Fruit fly (Drosophila melanogaster) whole organism, prepupa: ENCODE results near the gene frc.
A peak's percentile ranks its signal among the peaks of the same experiment; 100 is the strongest.

Source experiments
- Blimp-1 ChIP-seq: fragments of 200-800 bp; sonication (Bioruptor generic); optimal IDR thresholded peaks from 3 replicates; lab custom pipeline; 2017; ENCODE audit warnings: missing biosample characterization, missing genetic modification characterization, mild to moderate bottlenecking, moderate library complexity, missing genetic modification reagents
- CG10669 ChIP-seq: fragments of 200-800 bp; sonication (Bioruptor generic); optimal IDR thresholded peaks from 3 replicates; lab custom pipeline; 2018; ENCODE audit warnings: missing biosample characterization, mild to moderate bottlenecking, missing genetic modification characterization, moderate library complexity
- CG11294 ChIP-seq: fragments of 200-800 bp; sonication (Bioruptor generic); IDR thresholded peaks from 2 replicates; pipeline ENCODE4 v1.3.6; 2022; ENCODE audit warnings: missing biosample characterization, missing genetic modification characterization
- CG11902 ChIP-seq: fragments of 200-800 bp; sonication (Bioruptor generic); optimal IDR thresholded peaks from 3 replicates; lab custom pipeline; 2016; ENCODE audit warnings: missing biosample characterization, missing genetic modification characterization
- CG15336 ChIP-seq: fragments of 200-800 bp; sonication (Bioruptor generic); IDR thresholded peaks from 2 replicates; pipeline ENCODE4 v1.3.6; 2022; ENCODE audit warnings: missing biosample characterization, missing genetic modification characterization
- CG1621 ChIP-seq: fragments of 200-800 bp; sonication (Bioruptor generic); optimal IDR thresholded peaks from 3 replicates; lab custom pipeline; 2018; ENCODE audit warnings: missing biosample characterization, mild to moderate bottlenecking, missing genetic modification characterization
- CG16779 ChIP-seq: fragments of 200-800 bp; sonication (Bioruptor generic); optimal IDR thresholded peaks from 3 replicates; lab custom pipeline; 2017; ENCODE audit warnings: missing biosample characterization, mild to moderate bottlenecking, missing genetic modification characterization
- CG31627 ChIP-seq: fragments of 200-800 bp; sonication (Bioruptor generic); optimal IDR thresholded peaks from 3 replicates; lab custom pipeline; 2016; ENCODE audit warnings: missing biosample characterization, missing genetic modification characterization
- CG32006 ChIP-seq: fragments of 200-800 bp; sonication (Bioruptor generic); optimal IDR thresholded peaks from 3 replicates; lab custom pipeline; 2017; ENCODE audit warnings: missing biosample characterization, mild to moderate bottlenecking, missing genetic modification characterization
- CG4318 ChIP-seq: fragments of 200-800 bp; sonication (Bioruptor generic); optimal IDR thresholded peaks from 3 replicates; lab custom pipeline; 2017; ENCODE audit warnings: missing biosample characterization, mild to moderate bottlenecking, missing genetic modification characterization
- CG6276 ChIP-seq: fragments of 200-800 bp; sonication (Bioruptor generic); optimal IDR thresholded peaks from 2 replicates; lab custom pipeline; 2017; ENCODE audit warnings: missing biosample characterization, mild to moderate bottlenecking, missing genetic modification characterization
- CG6808 ChIP-seq: fragments of 200-800 bp; sonication (Bioruptor generic); optimal IDR thresholded peaks from 3 replicates; lab custom pipeline; 2017; ENCODE audit warnings: missing biosample characterization, missing genetic modification characterization, mild to moderate bottlenecking, moderate library complexity, missing genetic modification reagents
- CG7368 ChIP-seq: fragments of 200-800 bp; sonication (Bioruptor generic); optimal IDR thresholded peaks from 3 replicates; lab custom pipeline; 2016; ENCODE audit warnings: missing biosample characterization, missing genetic modification characterization
- CG8119 ChIP-seq: fragments of 200-800 bp; sonication (Bioruptor generic); IDR thresholded peaks from 3 replicates; pipeline ENCODE4 v1.3.6; 2022; ENCODE audit warnings: missing biosample characterization, missing genetic modification characterization
- CG8632 ChIP-seq: fragments of 200-800 bp; sonication (Bioruptor generic); optimal IDR thresholded peaks from 3 replicates; lab custom pipeline; 2016; ENCODE audit warnings: missing biosample characterization, missing genetic modification characterization
- CG9139 ChIP-seq: fragments of 200-800 bp; sonication (Bioruptor generic); optimal IDR thresholded peaks from 3 replicates; lab custom pipeline; 2017; ENCODE audit warnings: missing biosample characterization, mild to moderate bottlenecking, missing genetic modification characterization
- Eip75B ChIP-seq: fragments of 200-800 bp; sonication (Bioruptor generic); optimal IDR thresholded peaks from 3 replicates; lab custom pipeline; 2016; ENCODE audit warnings: missing biosample characterization, missing genetic modification characterization
- Eip78C ChIP-seq: fragments of 200-800 bp; sonication (Bioruptor generic); peaks from one replicate; lab custom pipeline; 2016; ENCODE audit warnings: missing biosample characterization, missing genetic modification characterization
- Eip93F ChIP-seq: fragments of 200-800 bp; sonication (Bioruptor generic); optimal IDR thresholded peaks from 2 replicates; lab custom pipeline; 2016; ENCODE audit warnings: missing biosample characterization, mild to moderate bottlenecking, missing genetic modification characterization
- Ets21C ChIP-seq: fragments of 200-800 bp; sonication (Bioruptor generic); optimal IDR thresholded peaks from 3 replicates; lab custom pipeline; 2016; ENCODE audit warnings: missing biosample characterization, missing genetic modification characterization
- Ets96B ChIP-seq: fragments of 200-800 bp; optimal IDR thresholded peaks from 2 replicates; lab custom pipeline; 2019; ENCODE audit warnings: missing biosample characterization, mild to moderate bottlenecking, missing genetic modification characterization, moderate library complexity
- Gug ChIP-seq: fragments of 200-800 bp; sonication (Bioruptor generic); IDR thresholded peaks from 2 replicates; pipeline ENCODE4 v1.3.6; 2022; ENCODE audit warnings: missing biosample characterization, missing genetic modification characterization
- Hr38 ChIP-seq: sonication (Bioruptor generic); optimal IDR thresholded peaks from 2 replicates; lab custom pipeline; 2016; ENCODE audit warnings: missing biosample characterization, missing genetic modification characterization
- Hr39 ChIP-seq: fragments of 200-800 bp; sonication (Bioruptor generic); optimal IDR thresholded peaks from 2 replicates; lab custom pipeline; 2016; ENCODE audit warnings: missing biosample characterization, missing genetic modification characterization
- Hr4 ChIP-seq: fragments of 200-800 bp; sonication (Bioruptor generic); optimal IDR thresholded peaks from 3 replicates; lab custom pipeline; 2016; ENCODE audit warnings: missing biosample characterization, missing genetic modification characterization
- Lpt ChIP-seq: fragments of 200-800 bp; sonication (Bioruptor generic); optimal IDR thresholded peaks from 3 replicates; lab custom pipeline; 2016; ENCODE audit warnings: missing biosample characterization, missing genetic modification characterization
- Met ChIP-seq: fragments of 200-800 bp; sonication (Bioruptor generic); optimal IDR thresholded peaks from 3 replicates; lab custom pipeline; 2016; ENCODE audit warnings: missing biosample characterization, missing genetic modification characterization
- Smox ChIP-seq: fragments of 200-800 bp; sonication (Bioruptor generic); optimal IDR thresholded peaks from 3 replicates; lab custom pipeline; 2016; ENCODE audit warnings: missing biosample characterization, missing genetic modification characterization
- Sox102F ChIP-seq: fragments of 200-800 bp; sonication (Bioruptor generic); optimal IDR thresholded peaks from 2 replicates; lab custom pipeline; 2016; ENCODE audit warnings: missing biosample characterization, mild to moderate bottlenecking, missing genetic modification characterization
- Sox14 ChIP-seq: fragments of 200-800 bp; sonication (Bioruptor generic); optimal IDR thresholded peaks from 3 replicates; lab custom pipeline; 2016; ENCODE audit warnings: missing biosample characterization, missing genetic modification characterization
- achi ChIP-seq: fragments of 200-800 bp; sonication (Bioruptor generic); optimal IDR thresholded peaks from 3 replicates; lab custom pipeline; 2016; ENCODE audit warnings: missing biosample characterization, missing genetic modification characterization
- acj6 ChIP-seq: fragments of 200-800 bp; sonication (Bioruptor generic); optimal IDR thresholded peaks from 3 replicates; lab custom pipeline; 2016; ENCODE audit warnings: missing biosample characterization, missing genetic modification characterization
- cyc ChIP-seq: fragments of 200-800 bp; sonication (Bioruptor generic); optimal IDR thresholded peaks from 3 replicates; lab custom pipeline; 2016; ENCODE audit warnings: missing biosample characterization, missing genetic modification characterization
- dac ChIP-seq: fragments of 200-800 bp; sonication (Bioruptor generic); optimal IDR thresholded peaks from 2 replicates; lab custom pipeline; 2017; ENCODE audit warnings: missing biosample characterization, mild to moderate bottlenecking, missing genetic modification characterization
- eg ChIP-seq: fragments of 200-800 bp; sonication (Bioruptor generic); IDR thresholded peaks from 3 replicates; pipeline ENCODE4 v1.3.6; 2022; ENCODE audit warnings: missing biosample characterization, missing genetic modification characterization
- esn ChIP-seq: fragments of 200-800 bp; sonication (Bioruptor generic); optimal IDR thresholded peaks from 2 replicates; lab custom pipeline; 2016; ENCODE audit warnings: missing biosample characterization, mild to moderate bottlenecking, missing genetic modification characterization, moderate library complexity
- fd59A ChIP-seq: fragments of 200-800 bp; sonication (Bioruptor generic); optimal IDR thresholded peaks from 2 replicates; lab custom pipeline; 2017; ENCODE audit warnings: missing biosample characterization, mild to moderate bottlenecking, missing genetic modification characterization, missing genetic modification reagents
- fd85E ChIP-seq: fragments of 200-800 bp; sonication (Bioruptor generic); optimal IDR thresholded peaks from 3 replicates; lab custom pipeline; 2016; ENCODE audit warnings: missing biosample characterization, missing genetic modification characterization
- fkh ChIP-seq: fragments of 200-800 bp; sonication (Bioruptor generic); optimal IDR thresholded peaks from 3 replicates; lab custom pipeline; 2017; ENCODE audit warnings: missing biosample characterization, mild to moderate bottlenecking, missing genetic modification characterization, moderate library complexity
- lz ChIP-seq: fragments of 200-800 bp; sonication (Bioruptor generic); optimal IDR thresholded peaks from 3 replicates; lab custom pipeline; 2016; ENCODE audit warnings: missing biosample characterization, missing genetic modification characterization
- pdm3 ChIP-seq: fragments of 200-800 bp; sonication (Bioruptor generic); optimal IDR thresholded peaks from 3 replicates; lab custom pipeline; 2016; ENCODE audit warnings: missing biosample characterization, missing genetic modification characterization
- salr ChIP-seq, 2 experiments: fragments of 200-800 bp; sonication (Bioruptor generic); optimal IDR thresholded peaks; 3 replicates each; lab custom pipeline; 2016 to 2018; ENCODE audit warnings: missing biosample characterization in 2 of 2, missing genetic modification characterization in 2 of 2, mild to moderate bottlenecking in 1 of 2
- spab ChIP-seq: fragments of 200-800 bp; sonication (Bioruptor generic); optimal IDR thresholded peaks from 2 replicates; lab custom pipeline; 2017; ENCODE audit warnings: missing biosample characterization, mild to moderate bottlenecking, missing genetic modification characterization, missing genetic modification reagents
- svp ChIP-seq: fragments of 200-800 bp; sonication (Bioruptor generic); peaks from one replicate; lab custom pipeline; 2016; ENCODE audit warnings: missing biosample characterization, missing genetic modification characterization
- topi ChIP-seq: fragments of 200-800 bp; sonication (Bioruptor generic); optimal IDR thresholded peaks from 3 replicates; lab custom pipeline; 2016; ENCODE audit warnings: missing biosample characterization, missing genetic modification characterization
- vri ChIP-seq: fragments of 200-800 bp; sonication (Bioruptor generic); optimal IDR thresholded peaks from 3 replicates; lab custom pipeline; 2016; ENCODE audit warnings: missing biosample characterization, mild to moderate bottlenecking, missing genetic modification characterization

frc gene

dm6 chr3L:17428779-17429178 lies 4.2 kb downstream of the frc start, which contains the start of gene Gorab (continued):
- TF ChIP-seq CG15336 (peak; percentile 86), Lpt (GFP tag; lab: Kevin White, UChicago) (peak; percentile 80), Gug (GFP tag; lab: Robert Waterston, UW) (peak; percentile 94), salr (GFP tag; optimal IDR thresholded peaks at IDR 0.05; lab: Kevin White, UChicago) (peak; percentile 52 to 70), eg (peak; percentile 97), CG1621 (peak; percentile 51), CG10669 (GFP tag; lab: Kevin White, UChicago) (peak; percentile 82), Ets96B (peak; percentile 89)
- TF ChIP-seq, all 60 proteins: peak for 57

- TF ChIP-seq topi (GFP tag; lab: Kevin White, UChicago) (peak; percentile 18), CG11902 (no peak), CG10669 (GFP tag; lab: Kevin White, UChicago) (no peak), Hr4 (GFP tag; lab: Kevin White, UChicago) (peak; percentile 37), vri (GFP tag; lab: Kevin White, UChicago) (peak; percentile 3), CG9139 (no peak), CG15336 (no peak), CG31627 (peak; percentile 17), dac (GFP tag; lab: Kevin White, UChicago) (no peak), Sox102F (GFP tag; lab: Kevin White, UChicago) (peak; percentile 25), esn (GFP tag; lab: Kevin White, UChicago) (peak; percentile 34), Blimp-1 (no peak), CG32006 (no peak), Lpt (GFP tag; lab: Kevin White, UChicago) (no peak), Sox14 (GFP tag; lab: Kevin White, UChicago) (peak; percentile 23), fd85E (GFP tag; lab: Kevin White, UChicago) (no peak), Eip75B (peak; percentile 44), CG8119 (GFP tag; lab: Robert Waterston, UW) (no peak), spab (GFP tag; lab: Kevin White, UChicago) (no peak), lz (GFP tag; lab: Kevin White, UChicago) (peak; percentile 33), svp (GFP tag; lab: Kevin White, UChicago) (peak; percentile 34), fkh (GFP tag; lab: Kevin White, UChicago) (peak; percentile 49), Ets21C (GFP tag; lab: Kevin White, UChicago) (peak; percentile 27), achi (GFP tag; lab: Kevin White, UChicago) (no peak), cyc (GFP tag; lab: Kevin White, UChicago) (no peak), acj6 (no peak), CG6808 (no peak), Eip78C (GFP tag; lab: Kevin White, UChicago) (peak; percentile 84), Smox (GFP tag; lab: Kevin White, UChicago) (peak; percentile 40), CG11294 (GFP tag; lab: Robert Waterston, UW) (no peak), pdm3 (GFP tag; lab: Kevin White, UChicago) (peak; percentile 44), CG1621 (no peak), CG8632 (GFP tag; lab: Kevin White, UChicago) (no peak), CG16779 (no peak), CG6276 (no peak), Hr38 (no peak), Eip93F (GFP tag; lab: Kevin White, UChicago) (no peak), CG7368 (GFP tag; lab: Kevin White, UChicago) (no peak), Gug (GFP tag; lab: Robert Waterston, UW) (no peak), fd59A (GFP tag; lab: Kevin White, UChicago) (no peak), CG4318 (GFP tag; lab: Kevin White, UChicago) (no peak), salr (GFP tag; optimal IDR thresholded peaks at IDR 0.05; lab: Kevin White, UChicago) (no peak), Hr39 (GFP tag; lab: Kevin White, UChicago) (peak; percentile 16), Met (peak; percentile 35)
- TF ChIP-seq, all 60 proteins: peak for 17
Measured at dm6 chr3L:17427013-17427412, 6.0 kb downstream of the frc start, which contains the start of gene Polr3G. Polr3G (minus strand) TSS chr3L:17427130.
